Fruit fly (Drosophila melanogaster): ENCODE data around the gene CG7255.

CG7255 gene

DNA sequence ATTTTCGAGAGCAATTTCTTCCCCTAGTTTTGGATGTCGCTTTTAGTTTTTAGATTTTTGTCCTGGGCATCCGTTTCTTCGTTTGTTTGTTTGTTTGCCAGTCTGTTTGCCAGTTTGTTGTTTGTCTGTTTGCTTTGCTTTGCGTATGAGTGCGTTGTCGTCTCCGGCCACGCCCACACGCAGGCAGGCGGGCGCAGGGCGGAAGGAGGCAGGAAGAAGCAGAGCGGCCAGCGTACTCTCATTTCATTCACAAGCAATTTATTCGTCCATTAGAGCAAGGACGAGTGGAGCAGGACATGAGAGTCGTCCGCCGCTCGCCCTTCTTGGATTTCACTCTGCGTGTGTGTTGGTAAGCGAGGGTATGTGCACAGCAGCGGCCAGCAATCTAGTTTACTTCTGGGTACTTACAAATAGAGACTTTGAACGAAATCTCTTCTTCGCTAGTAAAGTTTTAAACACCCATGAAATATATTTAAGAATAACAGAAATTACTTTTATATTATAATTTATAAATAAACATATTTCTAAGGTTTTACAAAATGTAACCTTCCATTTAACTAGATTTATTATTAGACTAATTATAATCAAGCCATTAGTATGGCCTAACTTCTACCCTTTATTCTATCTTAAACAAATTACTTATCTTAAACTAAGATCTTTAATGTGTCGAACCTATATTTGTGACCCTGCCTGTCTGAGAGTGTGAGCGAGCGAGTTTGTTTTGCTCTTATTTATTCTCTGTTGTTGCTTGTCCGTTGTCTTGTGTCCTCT lies 43.8 kb downstream of the CG7255 start (continued):
- peak; percentile 28 for TF ChIP-seq Max (GFP tag; optimal IDR thresholded peaks at IDR 0.05)
- peak; percentile 62 for TF ChIP-seq Hand (GFP tag; optimal IDR thresholded peaks at IDR 0.05)
- peak; percentile 90 for TF ChIP-seq CG11696 (GFP tag; IDR thresholded peaks at IDR 0.05)
- no peak for TF ChIP-seq CG4360 (GFP tag; IDR thresholded peaks at IDR 0.05)
- no peak for TF ChIP-seq Dip2 (GFP tag; IDR thresholded peaks at IDR 0.05)
- no peak for TF ChIP-seq CG6272 (GFP tag; IDR thresholded peaks at IDR 0.05)
- TF ChIP-seq CTCF (GFP tag; optimal IDR thresholded peaks at IDR 0.05) = peak; percentile 5
- TF ChIP-seq CG14860 (GFP tag; IDR thresholded peaks at IDR 0.05; ENCODE audit: partially characterized antibody) = no peak
- peak; percentile 67 for TF ChIP-seq CG3281 (GFP tag; optimal IDR thresholded peaks at IDR 0.05)
- peak; percentile 2 for TF ChIP-seq D19B (GFP tag; optimal IDR thresholded peaks at IDR 0.05)
- no peak for TF ChIP-seq CG16779 (GFP tag; IDR thresholded peaks at IDR 0.05)
- no peak for TF ChIP-seq Sin3A (optimal IDR thresholded peaks at IDR 0.05)
- peak; percentile 89 for TF ChIP-seq CG14710 (tag; optimal IDR thresholded peaks at IDR 0.05)
- TF ChIP-seq salm (tag; optimal IDR thresholded peaks at IDR 0.05) = peak; percentile 24
- TF ChIP-seq CG15601 (tag; optimal IDR thresholded peaks at IDR 0.05) = peak; percentile 73
- TF ChIP-seq Ada2b (GFP tag; IDR thresholded peaks at IDR 0.05) = no peak
- TF ChIP-seq CG17385 (GFP tag; optimal IDR thresholded peaks at IDR 0.05) = peak; percentile 63
- 0 out of 2 replicates have a peak, but pooled peaks have one; percentile 29 for TF ChIP-seq CG32772 (GFP tag; IDR thresholded peaks at IDR 0.05)
- TF ChIP-seq NK7.1 (GFP tag; optimal IDR thresholded peaks at IDR 0.05) = no peak
- TF ChIP-seq gem (tag; optimal IDR thresholded peaks at IDR 0.05) = peak; percentile 86
- no peak for TF ChIP-seq Atf-2 (GFP tag; optimal IDR thresholded peaks at IDR 0.05)
- TF ChIP-seq CG2875 (GFP tag; optimal IDR thresholded peaks at IDR 0.05) = peak; percentile 44
- peak; percentile 93 for TF ChIP-seq CG7556 (GFP tag; optimal IDR thresholded peaks at IDR 0.05)
- peak; percentile 26 for TF ChIP-seq CG6854 (GFP tag; optimal IDR thresholded peaks at IDR 0.05)
- peak; percentile 95 for TF ChIP-seq CG9727 (GFP tag; optimal IDR thresholded peaks at IDR 0.05)
- peak; percentile 79 for TF ChIP-seq phol (tag; optimal IDR thresholded peaks at IDR 0.05)
- peak; percentile 54 for TF ChIP-seq unpg (GFP tag; optimal IDR thresholded peaks at IDR 0.05)
- no peak for TF ChIP-seq nerfin-2 (GFP tag; IDR thresholded peaks at IDR 0.05; ENCODE audit: partially characterized antibody)
- TF ChIP-seq Stat92E (GFP tag; optimal IDR thresholded peaks at IDR 0.05) = peak in 1 of 3 experiments; percentile 43
- TF ChIP-seq NfI (GFP tag; optimal IDR thresholded peaks at IDR 0.05) = peak; percentile 4
- peak; percentile 6 for TF ChIP-seq Hsf (GFP tag; optimal IDR thresholded peaks at IDR 0.05)
- TF ChIP-seq CG5953 (GFP tag; IDR thresholded peaks at IDR 0.05) = no peak
- TF ChIP-seq E2f2 (GFP tag; IDR thresholded peaks at IDR 0.05) = peak; percentile 22; the same call in 1 of the 2 replicates
- peak; percentile 69 for TF ChIP-seq CG6813 (GFP tag; optimal IDR thresholded peaks at IDR 0.05)
- TF ChIP-seq fd96Cb (tag; optimal IDR thresholded peaks at IDR 0.05) = peak; percentile 72
- TF ChIP-seq CoRest (tag; optimal IDR thresholded peaks at IDR 0.05) = peak; percentile 85
- peak; percentile 62 for TF ChIP-seq CG10147 (GFP tag; optimal IDR thresholded peaks at IDR 0.05)
- no peak for TF ChIP-seq CG11398 (GFP tag; optimal IDR thresholded peaks at IDR 0.05)
- TF ChIP-seq PHDP (tag; optimal IDR thresholded peaks at IDR 0.05) = peak; percentile 65
- peak; percentile 71 for TF ChIP-seq Hmr (GFP tag; optimal IDR thresholded peaks at IDR 0.05)
- no peak for TF ChIP-seq trh (GFP tag; optimal IDR thresholded peaks at IDR 0.05)
- TF ChIP-seq Spps (tag; optimal IDR thresholded peaks at IDR 0.05) = peak; percentile 66
- peak; percentile 47 for TF ChIP-seq Fer3 (tag; optimal IDR thresholded peaks at IDR 0.05)
- peak; percentile 71 for TF ChIP-seq twi (tag; optimal IDR thresholded peaks at IDR 0.05)

Measured in whole organism, embryonic.